Worm (Caenorhabditis elegans) whole organism, young adult: ENCODE results near the gene dars-2.

Source experiments
- B0019.2 ChIP-seq: fragments of 200-800 bp; sonication (Bioruptor generic); conservative IDR thresholded peaks from 2 replicates; pipeline ENCODE4 v1.3.6; 2022; ENCODE audit warnings: missing genetic modification reagents, missing genetic modification characterization, missing compliant biosample characterization
- B0035.1 ChIP-seq: sonication (generic microtip); optimal IDR thresholded peaks from 2 replicates; lab custom pipeline; 2016; ENCODE audit warnings: missing genetic modification characterization, mild to moderate bottlenecking, missing compliant biosample characterization, missing genotype, missing genetic modification reagents
- B0336.3 ChIP-seq: fragments of 200-800 bp; sonication (Bioruptor generic); IDR thresholded peaks from 2 replicates; pipeline ENCODE4 v1.3.6; 2022; ENCODE audit warnings: missing genetic modification characterization, missing compliant biosample characterization
- F23B12.7 ChIP-seq: sonication (generic microtip); optimal IDR thresholded peaks from 2 replicates; lab custom pipeline; 2017; ENCODE audit warnings: missing genetic modification characterization, mild to moderate bottlenecking, missing compliant biosample characterization, antibody characterized with exemption, moderate library complexity; ENCODE audit not compliant: insufficient read depth
- F55B11.4 ChIP-seq: sonication (generic microtip); optimal IDR thresholded peaks from 2 replicates; lab custom pipeline; 2016; ENCODE audit warnings: missing compliant biosample characterization, missing genetic modification characterization, borderline replicate concordance; ENCODE audit not compliant: insufficient read depth
- K12H6.12 ChIP-seq: fragments of 200-800 bp; sonication (Bioruptor generic); optimal IDR thresholded peaks from 2 replicates; lab custom pipeline; 2018; ENCODE audit warnings: mild to moderate bottlenecking, missing genetic modification characterization, missing compliant biosample characterization
- T07F8.4 ChIP-seq: sonication (generic microtip); optimal IDR thresholded peaks from 2 replicates; lab custom pipeline; 2016; ENCODE audit warnings: mild to moderate bottlenecking, missing genetic modification characterization, moderate library complexity, missing compliant biosample characterization
- akir-1 ChIP-seq: fragments of 200-800 bp; sonication (Bioruptor generic); optimal IDR thresholded peaks from 2 replicates; lab custom pipeline; 2018; ENCODE audit warnings: mild to moderate bottlenecking, missing genetic modification characterization, moderate library complexity, missing compliant biosample characterization
- attf-3 ChIP-seq: fragments of 200-800 bp; sonication (Bioruptor generic); conservative IDR thresholded peaks from 2 replicates; pipeline ENCODE4 v1.3.6; 2022; ENCODE audit warnings: missing genetic modification reagents, missing genetic modification characterization, missing compliant biosample characterization
- attf-6 ChIP-seq: fragments of 200-800 bp; sonication (Bioruptor generic); IDR thresholded peaks from 2 replicates; pipeline ENCODE4 v1.3.6; 2022; ENCODE audit warnings: missing genetic modification reagents, missing genetic modification characterization, missing compliant biosample characterization
- ccch-3 ChIP-seq: fragments of 200-800 bp; sonication (Bioruptor generic); optimal IDR thresholded peaks from 2 replicates; lab custom pipeline; 2018; ENCODE audit warnings: mild to moderate bottlenecking, missing genetic modification characterization, missing compliant biosample characterization
- ceh-58 ChIP-seq: fragments of 200-800 bp; sonication (Bioruptor generic); IDR thresholded peaks from 2 replicates; pipeline ENCODE4 v1.3.6; 2022; ENCODE audit warnings: missing genetic modification characterization, missing compliant biosample characterization
- ceh-91 ChIP-seq: fragments of 200-800 bp; sonication (Bioruptor generic); IDR thresholded peaks from 2 replicates; pipeline ENCODE4 v1.3.6; 2022; ENCODE audit warnings: missing genetic modification reagents, missing genetic modification characterization, missing compliant biosample characterization
- chd-7 ChIP-seq: sonication (generic microtip); optimal IDR thresholded peaks from 2 replicates; lab custom pipeline; 2016; ENCODE audit warnings: mild to moderate bottlenecking, missing genetic modification characterization, moderate library complexity, missing compliant biosample characterization
- ekl-4 ChIP-seq: fragments of 200-800 bp; sonication (Bioruptor generic); IDR thresholded peaks from 2 replicates; pipeline ENCODE4 v1.3.6; 2022; ENCODE audit warnings: missing genetic modification reagents, missing genetic modification characterization, missing compliant biosample characterization
- ets-4 ChIP-seq: fragments of 200-800 bp; sonication (Bioruptor generic); optimal IDR thresholded peaks from 2 replicates; lab custom pipeline; 2018; ENCODE audit warnings: mild to moderate bottlenecking, missing genetic modification characterization, missing compliant biosample characterization
- gei-17 ChIP-seq: fragments of 200-800 bp; sonication (Bioruptor generic); optimal IDR thresholded peaks from 2 replicates; lab custom pipeline; 2018; ENCODE audit warnings: mild to moderate bottlenecking, missing genetic modification characterization, missing compliant biosample characterization
- hlh-26 ChIP-seq: fragments of 200-800 bp; sonication (Bioruptor generic); conservative IDR thresholded peaks from 2 replicates; pipeline ENCODE4 v1.3.6; 2022; ENCODE audit warnings: missing genetic modification reagents, missing genetic modification characterization, missing compliant biosample characterization
- hmg-1.2 ChIP-seq: fragments of 200-800 bp; sonication (Bioruptor generic); IDR thresholded peaks from 2 replicates; pipeline ENCODE4 v1.3.6; 2022; ENCODE audit warnings: missing genetic modification reagents, missing genetic modification characterization, missing compliant biosample characterization
- hrde-1 ChIP-seq: sonication (generic microtip); optimal IDR thresholded peaks from 2 replicates; lab custom pipeline; 2016; ENCODE audit warnings: missing genetic modification characterization, mild to moderate bottlenecking, missing compliant biosample characterization, moderate library complexity, missing genotype, missing genetic modification reagents, borderline replicate concordance
- lin-35 ChIP-seq, 3 experiments: fragments of 150-350 bp in 2 of 3; sonication (generic microtip) in 1 of 3; optimal IDR thresholded peaks; 2 replicates each; lab custom pipeline; 2014 to 2018; ENCODE audit warnings: missing biosample characterization in 3 of 3, missing genetic modification characterization in 3 of 3, missing genetic modification reagents in 3 of 3
- lin-54 ChIP-seq: fragments of 200-800 bp; sonication (Bioruptor generic); optimal IDR thresholded peaks from 2 replicates; lab custom pipeline; 2018; ENCODE audit warnings: mild to moderate bottlenecking, missing genetic modification characterization, missing compliant biosample characterization
- nfya-1 ChIP-seq: sonication (generic microtip); optimal IDR thresholded peaks from 2 replicates; lab custom pipeline; 2017; ENCODE audit warnings: antibody characterized with exemption, missing compliant biosample characterization, missing genetic modification characterization, borderline replicate concordance; ENCODE audit not compliant: insufficient read depth
- nfya-2 ChIP-seq: fragments of 200-800 bp; sonication (Bioruptor generic); IDR thresholded peaks from 2 replicates; pipeline ENCODE4 v1.3.6; 2022; ENCODE audit warnings: missing genetic modification reagents, missing genetic modification characterization, missing compliant biosample characterization
- nhr-120 ChIP-seq: fragments of 200-800 bp; sonication (Bioruptor generic); IDR thresholded peaks from 2 replicates; pipeline ENCODE4 v1.3.6; 2022; ENCODE audit warnings: missing genetic modification characterization, missing compliant biosample characterization
- nhr-80 ChIP-seq: sonication (generic microtip); optimal IDR thresholded peaks from 2 replicates; lab custom pipeline; 2016; ENCODE audit warnings: missing genetic modification characterization, missing compliant biosample characterization
- pbrm-1 ChIP-seq: fragments of 200-800 bp; sonication (Bioruptor generic); IDR thresholded peaks from 2 replicates; pipeline ENCODE4 v1.3.6; 2022; ENCODE audit warnings: missing genetic modification reagents, missing genetic modification characterization, missing compliant biosample characterization
- snpc-3.4 ChIP-seq: sonication (generic microtip); optimal IDR thresholded peaks from 2 replicates; lab custom pipeline; 2017; ENCODE audit warnings: missing genetic modification characterization, mild to moderate bottlenecking, missing compliant biosample characterization, antibody characterized with exemption, moderate library complexity, missing genotype, missing genetic modification reagents
- somi-1 ChIP-seq: fragments of 200-800 bp; sonication (Bioruptor generic); optimal IDR thresholded peaks from 2 replicates; lab custom pipeline; 2018; ENCODE audit warnings: mild to moderate bottlenecking, missing genetic modification characterization, missing compliant biosample characterization
- ztf-22 ChIP-seq: fragments of 200-800 bp; sonication (Bioruptor generic); optimal IDR thresholded peaks from 2 replicates; lab custom pipeline; 2018; ENCODE audit warnings: mild to moderate bottlenecking, missing genetic modification characterization, moderate library complexity, missing compliant biosample characterization

Gene dars-2

ce11 chrV:12074886-12075285 is 26.3 kb downstream of the dars-2 start, which contains the start of gene R07B7.6:
R07B7.6 (minus strand) TSS chrV:12074986.
- TF ChIP-seq nfya-1 (no peak), hlh-26 (GFP tag; lab: Robert Waterston, UW) (no peak)

- no peak for TF ChIP-seq T07F8.4 (tag; lab: Kevin White, UChicago)
- peak; percentile 75 for TF ChIP-seq nhr-80
- no peak for TF ChIP-seq B0336.3 (GFP tag; lab: Robert Waterston, UW)
- peak; percentile 37 for TF ChIP-seq F23B12.7 (tag; lab: Kevin White, UChicago)
- TF ChIP-seq, all 124 proteins: peak for 2
Measured at ce11 chrV:12075983-12076382, 27.4 kb downstream of the dars-2 start.

- TF ChIP-seq ztf-22 (GFP tag; lab: Kevin White, UChicago) (no peak), snpc-3.4 (tag; lab: Kevin White, UChicago) (no peak), hrde-1 (tag; lab: Kevin White, UChicago) (no peak), F55B11.4 (tag; lab: Kevin White, UChicago) (no peak), lin-54 (GFP tag; lab: Kevin White, UChicago) (no peak), chd-7 (tag; lab: Kevin White, UChicago) (no peak)
Measured at ce11 chrV:12080274-12080673, 31.7 kb downstream of the dars-2 start, which contains the start of gene R07B7.9. R07B7.9 (minus strand) TSS chrV:12080374.

- TF ChIP-seq hmg-1.2 (GFP tag; lab: Robert Waterston, UW) (peak; percentile 75; the same call in 1 of the 2 replicates), ccch-3 (GFP tag; lab: Kevin White, UChicago) (no peak), gei-17 (GFP tag; lab: Kevin White, UChicago) (no peak), attf-6 (GFP tag; lab: Robert Waterston, UW) (no peak), attf-3 (GFP tag; lab: Robert Waterston, UW) (no peak)
Measured at ce11 chrV:12082932-12083331, 34.4 kb downstream of the dars-2 start, which contains the start of gene R07B7.10. R07B7.10 (plus strand) TSS chrV:12083216.

- TF ChIP-seq nhr-120: no peak
Measured at ce11 chrV:12084216-12084615, 35.7 kb downstream of the dars-2 start, which contains the start of gene R07B7.8. R07B7.8 (minus strand) TSS chrV:12084316.

ce11 chrV:12085867-12086634 is 37.5 kb downstream of the dars-2 start:
- no peak for TF ChIP-seq B0336.3 (GFP tag; lab: Robert Waterston, UW)
- TF ChIP-seq ekl-4 (GFP tag; lab: Robert Waterston, UW): no peak
- TF ChIP-seq K12H6.12: no peak
- TF ChIP-seq somi-1: no peak
- no peak for TF ChIP-seq ceh-91
- no peak for TF ChIP-seq B0019.2 (GFP tag; lab: Robert Waterston, UW)
- TF ChIP-seq akir-1 (GFP tag; lab: Kevin White, UChicago): no peak
- no peak for TF ChIP-seq nfya-2 (GFP tag; lab: Robert Waterston, UW)
- no peak for TF ChIP-seq ets-4 (GFP tag; lab: Kevin White, UChicago)
- TF ChIP-seq hrde-1 (tag; lab: Kevin White, UChicago): no peak
- no peak for TF ChIP-seq B0035.1
- no peak for TF ChIP-seq lin-35 (GFP tag; optimal IDR thresholded peaks at IDR 0.05; lab: Kevin White, UChicago)
- no peak for TF ChIP-seq ceh-58
- no peak for TF ChIP-seq pbrm-1 (GFP tag; lab: Robert Waterston, UW)
